Worm (Caenorhabditis elegans): Measurements from ENCODE around the gene ugt-18.

ugt-18 gene

DNA sequence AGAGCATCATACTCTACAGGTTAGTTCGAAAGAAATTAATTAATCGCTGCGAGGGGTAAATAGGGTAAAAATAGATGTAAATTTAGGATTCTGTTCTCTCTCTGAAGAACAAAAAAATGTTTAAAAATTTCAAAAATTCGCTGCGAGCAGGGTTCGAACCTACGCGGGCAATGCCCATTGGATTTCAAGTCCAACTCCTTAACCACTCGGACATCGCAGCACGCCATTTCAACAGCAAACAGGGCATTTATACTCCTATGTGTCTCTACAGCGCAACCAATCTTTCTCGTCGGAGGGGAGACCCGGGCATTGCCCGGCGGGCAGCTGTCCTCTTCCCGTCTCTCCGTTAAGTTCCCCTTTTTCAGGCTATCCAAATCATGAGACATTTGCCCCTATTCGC, 39.8 kb upstream of the ugt-18 start (continued):
- TF ChIP-seq lsy-27 (tag; optimal IDR thresholded peaks at IDR 0.05; ENCODE audit: borderline replicate concordance, insufficient read depth) (peak; percentile 82), nhr-120 (GFP tag; IDR thresholded peaks at IDR 0.05) (0 out of 2 replicates have a peak, but pooled peaks have one; percentile 61), F49E8.2 (tag; optimal IDR thresholded peaks at IDR 0.05; ENCODE audit: insufficient read depth) (no peak), ets-4 (GFP tag; optimal IDR thresholded peaks at IDR 0.05) (peak; percentile 74), B0336.3 (GFP tag; IDR thresholded peaks at IDR 0.05) (no peak), F10E7.11 (tag; optimal IDR thresholded peaks at IDR 0.05) (no peak), ceh-27 (GFP tag; optimal IDR thresholded peaks at IDR 0.05) (peak; percentile 75), K12H6.12 (tag; optimal IDR thresholded peaks at IDR 0.05) (peak; percentile 44), ceh-40 (GFP tag; IDR thresholded peaks at IDR 0.05) (peak; percentile 78; the same call in 1 of the 2 replicates), ztf-26 (tag; optimal IDR thresholded peaks at IDR 0.05) (peak; percentile 51), rcor-1 (GFP tag; IDR thresholded peaks at IDR 0.05) (peak; percentile 49), F33H1.4 (GFP tag; IDR thresholded peaks at IDR 0.05) (no peak; the same call in 1 of the 2 replicates), zim-3 (tag; optimal IDR thresholded peaks at IDR 0.05) (peak; percentile 91), lir-1 (GFP tag; conservative IDR thresholded peaks at IDR 0.05) (no peak), pha-4 (tag; optimal IDR thresholded peaks at IDR 0.05) (no peak), mcd-1 (GFP tag; IDR thresholded peaks at IDR 0.05) (peak; percentile 72), C17E4.6 (GFP tag; IDR thresholded peaks at IDR 0.05) (0 out of 2 replicates have a peak, but pooled peaks have one; percentile 21), hrde-1 (tag; optimal IDR thresholded peaks at IDR 0.05; ENCODE audit: borderline replicate concordance) (no peak), B0035.1 (tag; optimal IDR thresholded peaks at IDR 0.05) (no peak), mel-28 (tag; optimal IDR thresholded peaks at IDR 0.05; ENCODE audit: borderline replicate concordance) (peak; percentile 17), tbp1 (GFP tag; optimal IDR thresholded peaks at IDR 0.05) (peak; percentile 99), F55B11.4 (tag; optimal IDR thresholded peaks at IDR 0.05; ENCODE audit: borderline replicate concordance, insufficient read depth) (no peak), egl-18 (GFP tag; IDR thresholded peaks at IDR 0.05) (no peak), ekl-4 (GFP tag; IDR thresholded peaks at IDR 0.05) (peak; percentile 68; the same call in 1 of the 2 replicates), attf-3 (GFP tag; conservative IDR thresholded peaks at IDR 0.05) (peak; percentile 65), madf-8 (GFP tag; conservative IDR thresholded peaks at IDR 0.05) (no peak), F52B5.7 (tag; optimal IDR thresholded peaks at IDR 0.05) (peak; percentile 66), ZK185.1 (tag; optimal IDR thresholded peaks at IDR 0.05; ENCODE audit: poor library complexity, severe bottlenecking) (peak; percentile 69), lsl-1 (GFP tag; optimal IDR thresholded peaks at IDR 0.05) (peak; percentile 37), lag-1 (GFP tag; IDR thresholded peaks at IDR 0.05) (no peak), nhr-27 (tag; optimal IDR thresholded peaks at IDR 0.05) (peak; percentile 17), nhr-90 (tag; optimal IDR thresholded peaks at IDR 0.05) (peak; percentile 75), D2030.7 (GFP tag; IDR thresholded peaks at IDR 0.05) (peak; percentile 68), ztf-18 (tag; optimal IDR thresholded peaks at IDR 0.05) (peak; percentile 79), hlh-12 (tag; optimal IDR thresholded peaks at IDR 0.05) (peak; percentile 4), Y53G8AR.9 (GFP tag; conservative IDR thresholded peaks at IDR 0.05) (no peak), die-1 (tag; optimal IDR thresholded peaks at IDR 0.05) (peak; percentile 89), sptf-2 (GFP tag; optimal IDR thresholded peaks at IDR 0.05) (peak; percentile 59), lin-26 (GFP tag; IDR thresholded peaks at IDR 0.05) (peak; percentile 97), fkh-3 (tag; optimal IDR thresholded peaks at IDR 0.05) (no peak), T07F8.4 (tag; optimal IDR thresholded peaks at IDR 0.05) (peak; percentile 71), B0261.1 (tag; optimal IDR thresholded peaks at IDR 0.05) (peak; percentile 85), hlh-26 (GFP tag; conservative IDR thresholded peaks at IDR 0.05) (no peak), akir-1 (GFP tag; optimal IDR thresholded peaks at IDR 0.05) (no peak), pbrm-1 (GFP tag; IDR thresholded peaks at IDR 0.05) (peak; percentile 81), ztf-28 (GFP tag; IDR thresholded peaks at IDR 0.05) (no peak), ceh-100 (GFP tag; IDR thresholded peaks at IDR 0.05) (no peak), egrh-3 (GFP tag; IDR thresholded peaks at IDR 0.05) (0 out of 2 replicates have a peak, but pooled peaks have one; percentile 45)
